Fruit fly (Drosophila melanogaster) whole organism, embryonic: ENCODE data around the gene CG13001.

Experiments
- Atf3 ChIP-seq: fragments of 200-800 bp; sonication (Bioruptor generic); optimal IDR thresholded peaks from 3 replicates; lab custom pipeline; 2016; ENCODE audit warnings: missing biosample characterization, missing genetic modification characterization
- Bgb ChIP-seq: fragments of 200-800 bp; sonication (Bioruptor generic); IDR thresholded peaks from 2 replicates; pipeline ENCODE4 v1.3.6; 2022; ENCODE audit warnings: missing biosample characterization, missing genetic modification characterization; ENCODE audit not compliant: partially characterized antibody
- CG10267 ChIP-seq: fragments of 200-800 bp; sonication (Bioruptor generic); optimal IDR thresholded peaks from 2 replicates; lab custom pipeline; 2018; ENCODE audit warnings: missing biosample characterization, mild to moderate bottlenecking, missing genetic modification characterization, moderate library complexity
- CG11085 ChIP-seq: fragments of 200-800 bp; sonication (Bioruptor generic); IDR thresholded peaks from 2 replicates; pipeline ENCODE4 v1.3.6; 2022; ENCODE audit warnings: missing biosample characterization, missing genetic modification characterization
- CG12659 ChIP-seq: fragments of 200-800 bp; sonication (Bioruptor generic); optimal IDR thresholded peaks from 3 replicates; lab custom pipeline; 2017; ENCODE audit warnings: mild to moderate bottlenecking, missing biosample characterization, missing genetic modification reagents, missing genetic modification characterization
- CG14441 ChIP-seq: fragments of 200-800 bp; sonication (Bioruptor generic); IDR thresholded peaks from 2 replicates; pipeline ENCODE4 v1.3.6; 2022; ENCODE audit warnings: missing biosample characterization, missing genetic modification characterization
- CG14860 ChIP-seq: fragments of 200-800 bp; sonication (Bioruptor generic); IDR thresholded peaks from 3 replicates; pipeline ENCODE4 v1.3.6; 2022; ENCODE audit warnings: missing biosample characterization, missing genetic modification characterization; ENCODE audit not compliant: partially characterized antibody
- CG16813 ChIP-seq: fragments of 200-800 bp; sonication (Bioruptor generic); IDR thresholded peaks from 3 replicates; pipeline ENCODE4 v1.3.6; 2022; ENCODE audit warnings: missing biosample characterization, missing genetic modification characterization; ENCODE audit not compliant: partially characterized antibody
- CG18262 ChIP-seq: fragments of 200-800 bp; optimal IDR thresholded peaks from 3 replicates; lab custom pipeline; 2019; ENCODE audit warnings: missing biosample characterization, mild to moderate bottlenecking, missing genetic modification characterization, moderate library complexity
- CG33557 ChIP-seq: fragments of 200-800 bp; sonication (Bioruptor generic); optimal IDR thresholded peaks from 2 replicates; lab custom pipeline; 2019; ENCODE audit warnings: missing biosample characterization, mild to moderate bottlenecking, missing genetic modification characterization, moderate library complexity
- CG34422 ChIP-seq: fragments of 200-800 bp; sonication (Bioruptor generic); IDR thresholded peaks from 3 replicates; pipeline ENCODE4 v1.3.6; 2022; ENCODE audit warnings: missing biosample characterization, missing genetic modification characterization
- CG4617 ChIP-seq: fragments of 200-800 bp; sonication (Bioruptor generic); optimal IDR thresholded peaks from 3 replicates; lab custom pipeline; 2016; ENCODE audit warnings: missing biosample characterization, missing genetic modification characterization, borderline replicate concordance
- CG4820 ChIP-seq: fragments of 200-800 bp; sonication (Bioruptor generic); optimal IDR thresholded peaks from 3 replicates; lab custom pipeline; 2016; ENCODE audit warnings: missing biosample characterization, missing genetic modification characterization
- CG5953 ChIP-seq: fragments of 200-800 bp; sonication (Bioruptor generic); IDR thresholded peaks from 2 replicates; pipeline ENCODE4 v1.3.6; 2022; ENCODE audit warnings: missing biosample characterization, missing genetic modification characterization
- E2f1 ChIP-seq: fragments of 200-800 bp; sonication (Bioruptor generic); IDR thresholded peaks from 2 replicates; pipeline ENCODE4 v1.3.6; 2022; ENCODE audit warnings: missing biosample characterization, missing genetic modification characterization
- Elba2 ChIP-seq: fragments of 200-800 bp; sonication (Bioruptor generic); optimal IDR thresholded peaks from 3 replicates; lab custom pipeline; 2016; ENCODE audit warnings: missing biosample characterization, missing genetic modification characterization
- Ets97D ChIP-seq: fragments of 200-800 bp; sonication (Bioruptor generic); optimal IDR thresholded peaks from 3 replicates; lab custom pipeline; 2016; ENCODE audit warnings: missing biosample characterization, missing genetic modification characterization
- HLHmδ ChIP-seq: fragments of 200-800 bp; sonication (Bioruptor generic); optimal IDR thresholded peaks from 2 replicates; lab custom pipeline; 2018; ENCODE audit warnings: missing biosample characterization, mild to moderate bottlenecking, missing genetic modification characterization, moderate library complexity
- MESR4 ChIP-seq: fragments of 200-800 bp; sonication (Bioruptor generic); optimal IDR thresholded peaks from 2 replicates; lab custom pipeline; 2018; ENCODE audit warnings: missing biosample characterization, mild to moderate bottlenecking, missing genetic modification characterization, moderate library complexity
- Mad ChIP-seq: fragments of 200-800 bp; sonication (Bioruptor generic); optimal IDR thresholded peaks from 2 replicates; lab custom pipeline; 2016; ENCODE audit warnings: missing biosample characterization, missing genetic modification characterization
- Nf-YA ChIP-seq: fragments of 200-800 bp; sonication (Bioruptor generic); IDR thresholded peaks from 2 replicates; pipeline ENCODE4 v1.3.6; 2022; ENCODE audit warnings: missing biosample characterization, missing genetic modification characterization
- NfI ChIP-seq: fragments of 200-800 bp; sonication (Bioruptor generic); optimal IDR thresholded peaks from 3 replicates; lab custom pipeline; 2018; ENCODE audit warnings: missing biosample characterization, mild to moderate bottlenecking, missing genetic modification characterization, moderate library complexity
- Sin3A ChIP-seq: fragments of >200 bp; optimal IDR thresholded peaks from 2 replicates; lab custom pipeline; 2018
- Spps ChIP-seq: fragments of 200-800 bp; sonication (Bioruptor generic); optimal IDR thresholded peaks from 2 replicates; lab custom pipeline; 2018; ENCODE audit warnings: missing biosample characterization, mild to moderate bottlenecking, missing genetic modification characterization
- Sry-β ChIP-seq: fragments of 200-800 bp; sonication (Bioruptor generic); optimal IDR thresholded peaks from 2 replicates; lab custom pipeline; 2018; ENCODE audit warnings: missing biosample characterization, mild to moderate bottlenecking, missing genetic modification characterization, moderate library complexity
- bab2 ChIP-seq: fragments of 200-800 bp; sonication (Bioruptor generic); optimal IDR thresholded peaks from 2 replicates; lab custom pipeline; 2016; ENCODE audit warnings: missing biosample characterization, missing genetic modification characterization
- cg ChIP-seq: fragments of 200-800 bp; sonication (Bioruptor generic); optimal IDR thresholded peaks from 3 replicates; lab custom pipeline; 2019; ENCODE audit warnings: missing biosample characterization, mild to moderate bottlenecking, missing genetic modification characterization, moderate library complexity
- chif ChIP-seq, 2 experiments: fragments of 200-800 bp; sonication (Bioruptor generic); optimal IDR thresholded peaks; 3 replicates each; lab custom pipeline; 2016; ENCODE audit warnings: missing biosample characterization in 2 of 2, missing genetic modification characterization in 2 of 2
- chinmo ChIP-seq: fragments of 200-800 bp; sonication (Bioruptor generic); IDR thresholded peaks from 4 replicates; pipeline ENCODE4 v1.3.6; 2022; ENCODE audit warnings: missing biosample characterization, missing genetic modification characterization; ENCODE audit not compliant: partially characterized antibody
- croc ChIP-seq: fragments of 200-800 bp; sonication (Bioruptor generic); conservative IDR thresholded peaks from 3 replicates; pipeline ENCODE4 v1.3.6; 2022; ENCODE audit warnings: missing biosample characterization, missing genetic modification characterization
- gem ChIP-seq: fragments of 200-800 bp; sonication (Bioruptor generic); optimal IDR thresholded peaks from 2 replicates; lab custom pipeline; 2019; ENCODE audit warnings: missing biosample characterization, mild to moderate bottlenecking, missing genetic modification characterization, moderate library complexity
- hb ChIP-seq: fragments of 200-800 bp; sonication (Bioruptor generic); IDR thresholded peaks from 3 replicates; pipeline ENCODE4 v1.3.6; 2022; ENCODE audit warnings: missing biosample characterization, missing genetic modification characterization; ENCODE audit not compliant: partially characterized antibody
- lab ChIP-seq: fragments of 200-800 bp; sonication (Bioruptor generic); optimal IDR thresholded peaks from 3 replicates; lab custom pipeline; 2017; ENCODE audit warnings: missing biosample characterization, missing genetic modification characterization, mild to moderate bottlenecking, moderate library complexity, missing genetic modification reagents
- mirr ChIP-seq: fragments of 200-800 bp; sonication (Bioruptor generic); optimal IDR thresholded peaks from 3 replicates; lab custom pipeline; 2018; ENCODE audit warnings: missing biosample characterization, mild to moderate bottlenecking, missing genetic modification characterization
- nmo ChIP-seq: fragments of 200-800 bp; sonication (Bioruptor generic); optimal IDR thresholded peaks from 2 replicates; lab custom pipeline; 2018; ENCODE audit warnings: missing biosample characterization, mild to moderate bottlenecking, missing genetic modification characterization, moderate library complexity
- pfk ChIP-seq: fragments of 200-800 bp; sonication (Bioruptor generic); optimal IDR thresholded peaks from 2 replicates; lab custom pipeline; 2018; ENCODE audit warnings: missing biosample characterization, mild to moderate bottlenecking, missing genetic modification characterization, moderate library complexity
- rib ChIP-seq: fragments of 200-800 bp; sonication (Bioruptor generic); IDR thresholded peaks from 2 replicates; pipeline ENCODE4 v1.3.6; 2022; ENCODE audit warnings: missing biosample characterization, missing genetic modification characterization
- sim ChIP-seq: fragments of 200-800 bp; sonication (Bioruptor generic); IDR thresholded peaks from 2 replicates; pipeline ENCODE4 v1.3.6; 2022; ENCODE audit warnings: missing biosample characterization, missing genetic modification characterization
- sna ChIP-seq: fragments of 200-800 bp; sonication (Bioruptor generic); IDR thresholded peaks from 2 replicates; pipeline ENCODE4 v1.3.6; 2022; ENCODE audit warnings: missing biosample characterization, missing genetic modification characterization; ENCODE audit not compliant: partially characterized antibody
- sqz ChIP-seq: fragments of 200-800 bp; sonication (Bioruptor generic); optimal IDR thresholded peaks from 3 replicates; lab custom pipeline; 2018; ENCODE audit warnings: missing biosample characterization, mild to moderate bottlenecking, missing genetic modification characterization
- sug ChIP-seq: fragments of 200-800 bp; optimal IDR thresholded peaks from 2 replicates; lab custom pipeline; 2019; ENCODE audit warnings: missing biosample characterization, mild to moderate bottlenecking, missing genetic modification characterization, moderate library complexity
- trem ChIP-seq: fragments of 200-800 bp; optimal IDR thresholded peaks from 3 replicates; lab custom pipeline; 2019; ENCODE audit warnings: missing biosample characterization, mild to moderate bottlenecking, missing genetic modification characterization, moderate library complexity
- unpg ChIP-seq: fragments of 200-800 bp; sonication (Bioruptor generic); optimal IDR thresholded peaks from 3 replicates; lab custom pipeline; 2018; ENCODE audit warnings: missing biosample characterization, mild to moderate bottlenecking, missing genetic modification characterization, moderate library complexity
- vfl ChIP-seq: fragments of 200-800 bp; sonication (Bioruptor generic); optimal IDR thresholded peaks from 2 replicates; lab custom pipeline; 2016; ENCODE audit warnings: missing biosample characterization, missing genetic modification characterization

CG13001 gene

DNA sequence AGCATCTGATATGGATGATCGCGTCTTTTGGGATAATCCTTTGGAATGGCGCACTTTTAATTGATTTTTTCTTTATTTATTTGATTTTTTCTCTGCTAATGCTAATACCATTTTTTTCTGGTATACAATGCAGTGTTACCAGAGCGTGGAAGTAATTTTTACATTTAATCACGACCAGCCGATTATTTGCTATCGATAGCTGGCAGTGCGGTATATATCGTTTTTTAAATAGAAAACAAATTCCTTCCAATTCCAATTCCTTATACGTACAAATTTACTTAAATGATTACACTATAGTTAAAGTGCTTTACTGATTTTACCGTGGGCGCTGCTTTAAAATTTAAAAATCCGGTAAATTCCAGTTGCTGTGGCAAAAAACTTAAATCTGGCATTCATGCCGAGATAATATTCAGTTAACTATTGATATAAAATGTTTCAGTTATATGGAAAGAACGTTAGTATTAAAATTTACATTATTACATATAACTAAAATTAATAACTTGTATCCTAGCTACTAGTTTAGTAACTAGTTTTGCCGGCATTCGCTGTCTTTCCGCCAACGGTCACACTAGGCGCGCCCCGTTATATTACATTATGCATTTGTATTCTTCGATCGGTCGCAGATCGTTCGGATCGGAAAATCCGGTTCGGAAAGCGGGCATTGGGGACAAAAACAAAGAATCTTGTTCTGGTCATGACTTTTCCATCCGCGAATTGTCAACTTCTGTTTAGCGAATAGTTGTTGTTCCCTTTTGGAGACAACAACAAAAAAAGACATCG, at the start of gene CG13001, which contains the start of gene RhoGAP15B (continued):
- no peak for TF ChIP-seq pfk (GFP tag; lab: Kevin White, UChicago)
- peak; percentile 15; the same call in 1 of the 2 replicates for TF ChIP-seq CG14441 (GFP tag; lab: Robert Waterston, UW)
- TF ChIP-seq CG11085 (GFP tag; lab: Robert Waterston, UW) = no peak
- peak; percentile 20 for TF ChIP-seq nmo (GFP tag; lab: Kevin White, UChicago)
- peak; percentile 36; the same call in 1 of the 2 replicates for TF ChIP-seq sna
- no peak for TF ChIP-seq Spps (tag; lab: Kevin White, UChicago)
- peak; percentile 61; the same call in 1 of the 3 replicates for TF ChIP-seq hb (GFP tag; lab: Robert Waterston, UW)
- no peak for TF ChIP-seq Nf-YA (GFP tag; lab: Robert Waterston, UW)
- TF ChIP-seq Mad (GFP tag; lab: Kevin White, UChicago) = no peak
- TF ChIP-seq CG4820 (GFP tag; lab: Kevin White, UChicago) = no peak
- TF ChIP-seq Bgb (GFP tag; lab: Robert Waterston, UW) = peak; percentile 78
- peak; percentile 6 for TF ChIP-seq gem
- TF ChIP-seq sim (GFP tag; lab: Robert Waterston, UW) = no peak
- TF ChIP-seq mirr (GFP tag; lab: Kevin White, UChicago) = no peak
- TF ChIP-seq CG5953 (GFP tag; lab: Robert Waterston, UW) = 0 out of 2 replicates have a peak, but pooled peaks have one; percentile 9
- TF ChIP-seq Sin3A = peak; percentile 17
- no peak for TF ChIP-seq unpg (GFP tag; lab: Kevin White, UChicago)
- TF ChIP-seq Atf3 (GFP tag; lab: Kevin White, UChicago) = no peak
- no peak for TF ChIP-seq chif (GFP tag; optimal IDR thresholded peaks at IDR 0.05; lab: Kevin White, UChicago)
- TF ChIP-seq sqz (GFP tag; lab: Kevin White, UChicago) = peak; percentile 48
- peak; percentile 5 for TF ChIP-seq Ets97D (GFP tag; lab: Kevin White, UChicago)
- TF ChIP-seq NfI (GFP tag; lab: Kevin White, UChicago) = no peak
- no peak for TF ChIP-seq sug
- TF ChIP-seq MESR4 (GFP tag; lab: Kevin White, UChicago) = peak; percentile 88
- TF ChIP-seq CG18262 = peak; percentile 6
- no peak for TF ChIP-seq Elba2 (GFP tag; lab: Kevin White, UChicago)
- no peak for TF ChIP-seq Sry-β
- peak; percentile 14; the same call in 1 of the 4 replicates for TF ChIP-seq chinmo (GFP tag; lab: Robert Waterston, UW)
- TF ChIP-seq cg (GFP tag; lab: Kevin White, UChicago) = no peak
- TF ChIP-seq rib (GFP tag; lab: Robert Waterston, UW) = peak; percentile 32; the same call in 1 of the 2 replicates
- peak; percentile 33; the same call in 1 of the 3 replicates for TF ChIP-seq CG34422 (GFP tag; lab: Robert Waterston, UW)
- TF ChIP-seq CG33557 (GFP tag; lab: Kevin White, UChicago) = no peak
- TF ChIP-seq CG14860 = peak; percentile 55; the same call in 1 of the 3 replicates
- TF ChIP-seq HLHmδ = peak; percentile 21
- peak; percentile 36 for TF ChIP-seq trem (tag; lab: Kevin White, UChicago)
- TF ChIP-seq CG4617 (GFP tag; lab: Kevin White, UChicago) = no peak
- no peak for TF ChIP-seq lab (GFP tag; lab: Kevin White, UChicago)
- TF ChIP-seq CG10267 (tag; lab: Kevin White, UChicago) = peak; percentile 16
- no peak for TF ChIP-seq bab2 (GFP tag; lab: Kevin White, UChicago)
- peak; percentile 80 for TF ChIP-seq CG16813
- TF ChIP-seq CG12659 = peak; percentile 4
- no peak for TF ChIP-seq croc (GFP tag; lab: Robert Waterston, UW)
- no peak for TF ChIP-seq E2f1 (GFP tag; lab: Robert Waterston, UW)
- no peak for TF ChIP-seq vfl (GFP tag; lab: Kevin White, UChicago)
- TF ChIP-seq, all 482 proteins: peak for 71
